Worm (Caenorhabditis elegans): ENCODE results near the gene F38A1.15.

ce11 chrIV:1277067-1277466, 33.9 kb upstream of the F38A1.15 start:
- TF ChIP-seq madf-2 (tag; optimal IDR thresholded peaks at IDR 0.05), result no peak
- no peak for TF ChIP-seq ama-1 (optimal IDR thresholded peaks at IDR 0.05)
- no peak for TF ChIP-seq hlh-8 (tag; optimal IDR thresholded peaks at IDR 0.05)
- no peak for TF ChIP-seq K09A11.1 (tag; optimal IDR thresholded peaks at IDR 0.05; ENCODE audit: insufficient read depth)
- TF ChIP-seq C38D4.7 (GFP tag; optimal IDR thresholded peaks at IDR 0.05), result no peak
- no peak for TF ChIP-seq zip-5 (tag; optimal IDR thresholded peaks at IDR 0.05)
- no peak for TF ChIP-seq ceh-22 (tag; optimal IDR thresholded peaks at IDR 0.05)
- no peak for TF ChIP-seq nhr-11 (tag; optimal IDR thresholded peaks at IDR 0.05)
- no peak for TF ChIP-seq sox-2 (GFP tag; IDR thresholded peaks at IDR 0.05)
